Fruit fly (Drosophila melanogaster) Kc167 (cell line): Measurements from ENCODE around the gene CG17234.

Source experiments
- Myc ChIP-seq: fragments of >200 bp; optimal IDR thresholded peaks from 2 replicates; lab custom pipeline; 2017; ENCODE audit warnings: missing external identifiers
- Sin3A ChIP-seq: fragments of >200 bp; optimal IDR thresholded peaks from 2 replicates; lab custom pipeline; 2018; ENCODE audit warnings: missing external identifiers
- h ChIP-seq: fragments of >200 bp; optimal IDR thresholded peaks from 3 replicates; lab custom pipeline; 2018; ENCODE audit warnings: missing external identifiers
- insv ChIP-seq: fragments of >200 bp; optimal IDR thresholded peaks from 3 replicates; lab custom pipeline; 2018; ENCODE audit warnings: missing external identifiers
- psq ChIP-seq: fragments of >200 bp; optimal IDR thresholded peaks from 2 replicates; lab custom pipeline; 2017; ENCODE audit warnings: missing external identifiers
- ttk ChIP-seq: sonication (Bioruptor generic); optimal IDR thresholded peaks from 2 replicates; lab custom pipeline; 2017; ENCODE audit warnings: missing external identifiers

Gene CG17234

dm6 chr2L:2254950-2255349, 2.1 kb downstream of the CG17234 start, which contains the start of gene Send1:
Gene Send1 (minus strand): TSS chr2L:2255050.
- TF ChIP-seq Myc (no peak), h (lab: Kevin White, UChicago) (no peak), ttk (lab: Kevin White, UChicago) (no peak), insv (lab: Kevin White, UChicago) (no peak), Sin3A (lab: Kevin White, UChicago) (no peak), psq (lab: Kevin White, UChicago) (no peak)

- TF ChIP-seq insv (lab: Kevin White, UChicago) (no peak), h (lab: Kevin White, UChicago) (no peak), ttk (lab: Kevin White, UChicago) (no peak), Sin3A (lab: Kevin White, UChicago) (no peak), psq (lab: Kevin White, UChicago) (no peak), Myc (no peak)
Measured at dm6 chr2L:2263142-2263541, 10.3 kb downstream of the CG17234 start, which contains the start of gene CG4270. Gene CG4270 (plus strand): TSS chr2L:2263442.

DNA sequence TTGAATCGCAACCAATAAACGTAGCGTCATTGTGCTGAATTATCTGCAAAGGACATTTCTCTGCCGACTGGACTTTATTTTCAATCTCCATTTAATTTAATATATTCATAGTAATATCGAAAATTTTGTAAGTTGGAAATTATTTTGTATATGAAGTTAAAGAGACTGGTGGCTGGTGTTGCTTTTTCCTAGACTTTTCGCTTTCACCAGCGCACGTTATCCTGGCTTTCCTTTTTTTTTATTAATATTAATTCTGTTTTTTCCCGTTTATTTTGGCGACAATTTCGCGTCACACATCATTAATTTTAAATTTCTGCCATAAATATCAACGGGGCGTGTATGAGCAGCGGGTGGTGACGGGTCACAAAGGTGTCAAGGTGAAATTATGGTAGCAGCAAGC, 12.4 kb downstream of the CG17234 start, which contains the start of gene CG34049:
Gene CG34049, minus strand, starts transcription at position 101 of the 400 bp plus-strand sequence.
- no peak for TF ChIP-seq h (lab: Kevin White, UChicago)
- TF ChIP-seq Sin3A (lab: Kevin White, UChicago), result no peak
- TF ChIP-seq ttk (lab: Kevin White, UChicago), result no peak
- no peak for TF ChIP-seq insv (lab: Kevin White, UChicago)
- TF ChIP-seq psq (lab: Kevin White, UChicago), result no peak
- TF ChIP-seq Myc, result no peak

DNA sequence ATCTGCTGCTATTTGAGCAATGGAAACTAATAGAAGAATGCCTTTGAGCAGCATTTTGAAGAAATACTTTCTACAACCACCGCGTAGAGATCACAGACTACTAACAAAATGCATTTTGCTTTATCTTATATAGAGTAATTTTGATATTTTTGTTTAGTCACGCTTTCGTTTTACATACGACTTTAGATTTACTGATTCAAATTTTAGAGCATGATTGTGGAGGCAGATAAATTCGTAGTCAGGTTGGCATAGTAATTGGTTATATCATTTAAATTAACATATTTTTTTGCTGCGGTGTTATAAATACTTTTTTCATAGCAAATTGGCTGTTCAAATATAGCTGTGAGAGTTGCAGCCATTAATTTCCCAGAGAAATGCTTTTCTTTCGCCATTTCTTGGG, 16.2 kb downstream of the CG17234 start, which contains the start of gene CG17242:
Gene CG17242, minus strand, starts transcription at position 101 of the 400 bp plus-strand sequence.
- TF ChIP-seq Myc, result no peak
- no peak for TF ChIP-seq ttk (lab: Kevin White, UChicago)
- TF ChIP-seq insv (lab: Kevin White, UChicago), result no peak
- no peak for TF ChIP-seq h (lab: Kevin White, UChicago)
- no peak for TF ChIP-seq Sin3A (lab: Kevin White, UChicago)
- no peak for TF ChIP-seq psq (lab: Kevin White, UChicago)

- TF ChIP-seq insv (lab: Kevin White, UChicago) (no peak), ttk (lab: Kevin White, UChicago) (no peak), psq (lab: Kevin White, UChicago) (no peak), Sin3A (lab: Kevin White, UChicago) (no peak), Myc (no peak), h (lab: Kevin White, UChicago) (no peak)
Measured at dm6 chr2L:2284863-2285262, 32.0 kb downstream of the CG17234 start, which contains the start of gene CG4271. Gene CG4271 (plus strand): TSS chr2L:2285163.

- TF ChIP-seq insv (lab: Kevin White, UChicago) (no peak), Myc (no peak), h (lab: Kevin White, UChicago) (no peak), ttk (lab: Kevin White, UChicago) (no peak), psq (lab: Kevin White, UChicago) (no peak), Sin3A (lab: Kevin White, UChicago) (no peak)
Measured at dm6 chr2L:2286773-2287172, 33.9 kb downstream of the CG17234 start, which contains the start of gene CG31681. Gene CG31681 (minus strand): TSS chr2L:2286873.

DNA sequence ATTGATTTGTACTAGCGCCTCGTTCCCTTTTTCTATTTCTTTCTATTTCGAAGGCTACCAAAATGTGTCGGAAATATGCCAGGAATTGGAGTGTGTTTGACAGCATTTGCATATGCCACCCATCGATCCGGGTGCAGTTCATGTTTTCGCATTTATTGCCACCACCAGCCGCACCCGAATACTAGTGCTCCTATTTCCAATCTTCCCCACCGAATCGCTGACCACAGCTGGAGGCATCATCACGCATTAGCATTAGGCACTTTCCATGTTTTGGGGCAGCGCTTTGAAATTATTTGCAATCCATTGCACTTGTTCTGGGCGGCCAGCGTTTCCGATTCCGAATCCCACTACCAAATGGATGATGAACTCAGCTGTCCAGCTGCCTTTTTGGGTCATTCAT, 35.0 kb downstream of the CG17234 start, which contains the start of gene CG42658:
Gene CG42658, minus strand, starts transcription at position 101 of the 400 bp plus-strand sequence.
- no peak for TF ChIP-seq Sin3A (lab: Kevin White, UChicago)
- TF ChIP-seq ttk (lab: Kevin White, UChicago), result no peak
- no peak for TF ChIP-seq Myc

DNA sequence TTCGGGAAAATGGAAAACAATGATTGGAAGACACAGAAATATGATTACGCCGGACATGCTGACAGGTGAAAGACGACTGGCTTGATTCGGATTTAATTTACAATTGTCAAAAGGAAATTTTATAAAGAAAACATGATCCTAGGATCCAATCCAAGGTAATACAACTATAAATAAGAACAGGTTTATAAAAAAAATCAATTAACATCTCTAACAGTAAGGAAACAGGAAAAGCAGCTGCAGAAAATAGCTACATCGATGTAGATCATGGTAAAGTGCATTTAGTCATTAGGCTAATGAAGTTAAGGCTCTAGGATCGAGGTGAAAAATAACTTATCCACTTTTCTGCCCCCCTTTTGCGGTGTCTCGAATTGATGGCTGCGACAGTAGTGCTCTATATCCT, 36.5 kb downstream of the CG17234 start, which contains the start of gene CG17237:
Gene CG17237, minus strand, starts transcription at position 101 of the 400 bp plus-strand sequence.
- TF ChIP-seq psq (lab: Kevin White, UChicago) (no peak), ttk (lab: Kevin White, UChicago) (no peak), Myc (no peak), h (lab: Kevin White, UChicago) (no peak), Sin3A (lab: Kevin White, UChicago) (no peak)

dm6 chr2L:2290638-2291037, 37.8 kb downstream of the CG17234 start, which contains the start of gene robl22E:
Gene robl22E (minus strand): TSS chr2L:2290738.
- TF ChIP-seq psq (lab: Kevin White, UChicago) (no peak), Myc (no peak)

DNA sequence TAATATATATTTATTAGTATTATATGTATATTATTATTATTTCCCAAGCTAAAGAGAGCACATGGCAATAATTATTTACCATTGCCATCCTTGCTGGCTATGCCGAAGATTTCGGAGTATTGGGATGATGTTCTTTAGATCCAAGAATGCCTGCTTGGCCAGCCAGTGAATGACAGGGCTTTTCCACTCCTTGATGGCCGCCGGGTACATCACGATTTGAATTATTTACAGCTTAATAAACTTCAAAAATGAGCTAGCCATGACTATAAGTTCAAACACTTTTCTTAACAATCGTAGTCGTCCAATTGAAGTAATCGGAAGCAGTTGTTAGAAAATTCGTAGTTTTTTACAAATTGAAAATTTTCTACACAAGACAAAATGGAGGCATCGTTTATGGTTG, 47.0 kb downstream of the CG17234 start, which contains the start of gene CG31949:
Gene CG31949, plus strand, starts transcription at position 301 of the 400 bp plus-strand sequence.
- no peak for TF ChIP-seq ttk (lab: Kevin White, UChicago)
- no peak for TF ChIP-seq psq (lab: Kevin White, UChicago)
- TF ChIP-seq h (lab: Kevin White, UChicago), result no peak
- no peak for TF ChIP-seq Sin3A (lab: Kevin White, UChicago)
- TF ChIP-seq Myc, result no peak
- no peak for TF ChIP-seq insv (lab: Kevin White, UChicago)
